Fruit fly (Drosophila melanogaster): Measurements from ENCODE around the gene Archease.
A peak's percentile ranks its signal among the peaks of the same experiment; 100 is the strongest.

Archease gene

dm6 chr3R:21652891-21653394 lies 9.8 kb downstream of the Archease start:
- TF ChIP-seq ss (GFP tag; optimal IDR thresholded peaks at IDR 0.05) (peak in 1 of 2 experiments; percentile 48), CG8632 (GFP tag; optimal IDR thresholded peaks at IDR 0.05) (peak; percentile 23), Lpt (GFP tag; optimal IDR thresholded peaks at IDR 0.05) (peak; percentile 35), Sox102F (GFP tag; optimal IDR thresholded peaks at IDR 0.05) (no peak), acj6 (GFP tag; optimal IDR thresholded peaks at IDR 0.05) (peak; percentile 46), CG3919 (GFP tag; optimal IDR thresholded peaks at IDR 0.05) (peak; percentile 46), salr (GFP tag; optimal IDR thresholded peaks at IDR 0.05) (peak in 1 of 2 experiments; percentile 68), achi (GFP tag; optimal IDR thresholded peaks at IDR 0.05) (peak; percentile 47), fkh (GFP tag; optimal IDR thresholded peaks at IDR 0.05) (no peak), CG15336 (GFP tag; IDR thresholded peaks at IDR 0.05) (0 out of 2 replicates have a peak, but pooled peaks have one; percentile 18), CG11902 (GFP tag; optimal IDR thresholded peaks at IDR 0.05) (peak; percentile 1), CG4318 (GFP tag; optimal IDR thresholded peaks at IDR 0.05) (peak; percentile 33), CG1621 (tag; optimal IDR thresholded peaks at IDR 0.05) (no peak), CG6808 (GFP tag; optimal IDR thresholded peaks at IDR 0.05) (peak; percentile 56), fd85E (GFP tag; optimal IDR thresholded peaks at IDR 0.05) (no peak), Gug (GFP tag; IDR thresholded peaks at IDR 0.05) (peak; percentile 14; the same call in 1 of the 2 replicates), CG6854 (GFP tag; optimal IDR thresholded peaks at IDR 0.05) (no peak), Hr39 (GFP tag; optimal IDR thresholded peaks at IDR 0.05) (peak; percentile 38), CG7368 (GFP tag; optimal IDR thresholded peaks at IDR 0.05) (no peak), CG34406 (GFP tag; optimal IDR thresholded peaks at IDR 0.05) (peak; percentile 24), CG3032 (tag; optimal IDR thresholded peaks at IDR 0.05) (peak; percentile 62), Ets96B (tag; optimal IDR thresholded peaks at IDR 0.05) (peak; percentile 33), cyc (GFP tag; optimal IDR thresholded peaks at IDR 0.05) (peak; percentile 24), Blimp-1 (GFP tag; optimal IDR thresholded peaks at IDR 0.05) (no peak), Ets21C (GFP tag; optimal IDR thresholded peaks at IDR 0.05) (no peak), CG10669 (GFP tag; optimal IDR thresholded peaks at IDR 0.05) (peak; percentile 36), vri (GFP tag; optimal IDR thresholded peaks at IDR 0.05) (no peak), topi (GFP tag; optimal IDR thresholded peaks at IDR 0.05) (peak; percentile 42), CG31627 (GFP tag; optimal IDR thresholded peaks at IDR 0.05) (peak; percentile 17), CG6163 (GFP tag; IDR thresholded peaks at IDR 0.05) (peak; percentile 80), CG6792 (GFP tag; optimal IDR thresholded peaks at IDR 0.05) (peak; percentile 40), dac (GFP tag; optimal IDR thresholded peaks at IDR 0.05) (no peak), Sox15 (GFP tag; optimal IDR thresholded peaks at IDR 0.05) (no peak), Smox (GFP tag; optimal IDR thresholded peaks at IDR 0.05) (peak; percentile 16), CG11762 (GFP tag; optimal IDR thresholded peaks at IDR 0.05; ENCODE audit: insufficient read depth) (peak; percentile 14), Eip75B (GFP tag; optimal IDR thresholded peaks at IDR 0.05) (peak; percentile 64), fd59A (GFP tag; optimal IDR thresholded peaks at IDR 0.05) (peak; percentile 66), CG9139 (GFP tag; optimal IDR thresholded peaks at IDR 0.05) (peak; percentile 14), CG16779 (tag; optimal IDR thresholded peaks at IDR 0.05) (peak; percentile 26), eg (GFP tag; IDR thresholded peaks at IDR 0.05) (0 out of 3 replicates have a peak, but pooled peaks have one; percentile 40), pdm3 (GFP tag; optimal IDR thresholded peaks at IDR 0.05) (peak; percentile 45), Hr4 (GFP tag; optimal IDR thresholded peaks at IDR 0.05) (peak; percentile 8), svp (GFP tag) (peak; percentile 64), Eip93F (GFP tag; optimal IDR thresholded peaks at IDR 0.05) (no peak), Hr38 (GFP tag; optimal IDR thresholded peaks at IDR 0.05) (no peak), CG8119 (GFP tag; IDR thresholded peaks at IDR 0.05) (0 out of 3 replicates have a peak, but pooled peaks have one; percentile 25), CG10631 (GFP tag; optimal IDR thresholded peaks at IDR 0.05) (peak; percentile 63), CG32006 (GFP tag; optimal IDR thresholded peaks at IDR 0.05) (peak; percentile 78), Sox14 (GFP tag; optimal IDR thresholded peaks at IDR 0.05) (peak; percentile 42), Eip78C (GFP tag) (peak; percentile 91), Met (GFP tag; optimal IDR thresholded peaks at IDR 0.05) (peak; percentile 25), esn (GFP tag; optimal IDR thresholded peaks at IDR 0.05) (peak; percentile 59)
